Worm (Caenorhabditis elegans) whole organism, young adult: ENCODE measurements around the gene C18A3.10.

Experiments
- B0261.1 ChIP-seq: sonication (generic microtip); optimal IDR thresholded peaks from 2 replicates; lab custom pipeline; 2016; ENCODE audit warnings: mild to moderate bottlenecking, missing genetic modification characterization, moderate library complexity, missing compliant biosample characterization
- B0336.3 ChIP-seq: fragments of 200-800 bp; sonication (Bioruptor generic); IDR thresholded peaks from 2 replicates; pipeline ENCODE4 v1.3.6; 2022; ENCODE audit warnings: missing genetic modification characterization, missing compliant biosample characterization
- F10E7.11 ChIP-seq: sonication (generic microtip); optimal IDR thresholded peaks from 2 replicates; lab custom pipeline; 2017; ENCODE audit warnings: mild to moderate bottlenecking, missing genetic modification characterization, moderate library complexity, missing compliant biosample characterization
- F33H1.4 ChIP-seq: fragments of 200-800 bp; sonication (Bioruptor generic); IDR thresholded peaks from 2 replicates; pipeline ENCODE4 v1.3.6; 2022; ENCODE audit warnings: missing genetic modification reagents, missing genetic modification characterization, missing compliant biosample characterization
- F39B2.1 ChIP-seq: fragments of 200-800 bp; sonication (Bioruptor generic); IDR thresholded peaks from 2 replicates; pipeline ENCODE4 v1.3.6; 2022; ENCODE audit warnings: missing genetic modification reagents, missing genetic modification characterization, missing compliant biosample characterization
- F49E8.2 ChIP-seq: sonication (generic microtip); optimal IDR thresholded peaks from 3 replicates; lab custom pipeline; 2017; ENCODE audit warnings: missing genetic modification characterization, mild to moderate bottlenecking, missing compliant biosample characterization, antibody characterized with exemption, moderate library complexity; ENCODE audit not compliant: insufficient read depth
- F55B11.4 ChIP-seq: sonication (generic microtip); optimal IDR thresholded peaks from 2 replicates; lab custom pipeline; 2016; ENCODE audit warnings: missing compliant biosample characterization, missing genetic modification characterization, borderline replicate concordance; ENCODE audit not compliant: insufficient read depth
- K12H6.12 ChIP-seq: fragments of 200-800 bp; sonication (Bioruptor generic); optimal IDR thresholded peaks from 2 replicates; lab custom pipeline; 2018; ENCODE audit warnings: mild to moderate bottlenecking, missing genetic modification characterization, missing compliant biosample characterization
- Y53F4B.3 ChIP-seq: fragments of 200-800 bp; sonication (Bioruptor generic); IDR thresholded peaks from 2 replicates; pipeline ENCODE4 v1.3.6; 2022; ENCODE audit warnings: missing genetic modification reagents, missing genetic modification characterization, missing compliant biosample characterization
- Y56A3A.18 ChIP-seq: fragments of 200-800 bp; sonication (Bioruptor generic); IDR thresholded peaks from 2 replicates; pipeline ENCODE4 v1.3.6; 2022; ENCODE audit warnings: missing genetic modification reagents, missing genetic modification characterization, missing compliant biosample characterization
- Y67H2A.10 ChIP-seq: fragments of 200-800 bp; sonication (Bioruptor generic); conservative IDR thresholded peaks from 2 replicates; pipeline ENCODE4 v1.3.6; 2022; ENCODE audit warnings: missing genetic modification reagents, missing genetic modification characterization, missing compliant biosample characterization
- akir-1 ChIP-seq: fragments of 200-800 bp; sonication (Bioruptor generic); optimal IDR thresholded peaks from 2 replicates; lab custom pipeline; 2018; ENCODE audit warnings: mild to moderate bottlenecking, missing genetic modification characterization, moderate library complexity, missing compliant biosample characterization
- aptf-2 ChIP-seq: fragments of 200-800 bp; sonication (Bioruptor generic); conservative IDR thresholded peaks from 2 replicates; pipeline ENCODE4 v1.3.6; 2022; ENCODE audit warnings: missing genetic modification reagents, missing genetic modification characterization, missing compliant biosample characterization
- attf-5 ChIP-seq: fragments of 200-800 bp; sonication (Bioruptor generic); optimal IDR thresholded peaks from 2 replicates; lab custom pipeline; 2018; ENCODE audit warnings: mild to moderate bottlenecking, missing genetic modification characterization, missing compliant biosample characterization
- bed-1 ChIP-seq: fragments of 200-800 bp; sonication (Bioruptor generic); IDR thresholded peaks from 2 replicates; pipeline ENCODE4 v1.3.6; 2022; ENCODE audit warnings: missing genetic modification reagents, missing genetic modification characterization, missing compliant biosample characterization
- ccch-3 ChIP-seq: fragments of 200-800 bp; sonication (Bioruptor generic); optimal IDR thresholded peaks from 2 replicates; lab custom pipeline; 2018; ENCODE audit warnings: mild to moderate bottlenecking, missing genetic modification characterization, missing compliant biosample characterization
- ceh-58 ChIP-seq: fragments of 200-800 bp; sonication (Bioruptor generic); IDR thresholded peaks from 2 replicates; pipeline ENCODE4 v1.3.6; 2022; ENCODE audit warnings: missing genetic modification characterization, missing compliant biosample characterization
- ceh-91 ChIP-seq: fragments of 200-800 bp; sonication (Bioruptor generic); IDR thresholded peaks from 2 replicates; pipeline ENCODE4 v1.3.6; 2022; ENCODE audit warnings: missing genetic modification reagents, missing genetic modification characterization, missing compliant biosample characterization
- chd-7 ChIP-seq: sonication (generic microtip); optimal IDR thresholded peaks from 2 replicates; lab custom pipeline; 2016; ENCODE audit warnings: mild to moderate bottlenecking, missing genetic modification characterization, moderate library complexity, missing compliant biosample characterization
- dpff-1 ChIP-seq: sonication (generic microtip); optimal IDR thresholded peaks from 2 replicates; lab custom pipeline; 2017; ENCODE audit warnings: mild to moderate bottlenecking, missing genetic modification characterization, missing compliant biosample characterization
- egl-44 ChIP-seq: fragments of 200-800 bp; sonication (Bioruptor generic); IDR thresholded peaks from 2 replicates; pipeline ENCODE4 v1.3.6; 2022; ENCODE audit warnings: missing genetic modification reagents, missing genetic modification characterization, missing compliant biosample characterization
- ekl-4 ChIP-seq: fragments of 200-800 bp; sonication (Bioruptor generic); IDR thresholded peaks from 2 replicates; pipeline ENCODE4 v1.3.6; 2022; ENCODE audit warnings: missing genetic modification reagents, missing genetic modification characterization, missing compliant biosample characterization
- fkh-3 ChIP-seq: sonication (generic microtip); optimal IDR thresholded peaks from 2 replicates; lab custom pipeline; 2016; ENCODE audit warnings: mild to moderate bottlenecking, missing genetic modification characterization, missing compliant biosample characterization
- him-1 ChIP-seq: sonication (generic microtip); optimal IDR thresholded peaks from 2 replicates; lab custom pipeline; 2016; ENCODE audit warnings: missing genotype, missing genetic modification reagents, missing genetic modification characterization, missing compliant biosample characterization
- hlh-26 ChIP-seq: fragments of 200-800 bp; sonication (Bioruptor generic); conservative IDR thresholded peaks from 2 replicates; pipeline ENCODE4 v1.3.6; 2022; ENCODE audit warnings: missing genetic modification reagents, missing genetic modification characterization, missing compliant biosample characterization
- lag-1 ChIP-seq: fragments of 200-800 bp; sonication (Bioruptor generic); IDR thresholded peaks from 2 replicates; pipeline ENCODE4 v1.3.6; 2022; ENCODE audit warnings: missing genetic modification reagents, missing genetic modification characterization, missing compliant biosample characterization
- lir-1 ChIP-seq: fragments of 200-800 bp; sonication (Bioruptor generic); conservative IDR thresholded peaks from 2 replicates; pipeline ENCODE4 v1.3.6; 2022; ENCODE audit warnings: missing genetic modification reagents, missing genetic modification characterization, missing compliant biosample characterization
- madf-6 ChIP-seq: fragments of 200-800 bp; sonication (Bioruptor generic); IDR thresholded peaks from 2 replicates; pipeline ENCODE4 v1.3.6; 2022; ENCODE audit warnings: missing genetic modification reagents, missing genetic modification characterization, missing compliant biosample characterization
- madf-8 ChIP-seq: fragments of 200-800 bp; sonication (Bioruptor generic); conservative IDR thresholded peaks from 2 replicates; pipeline ENCODE4 v1.3.6; 2022; ENCODE audit warnings: missing genetic modification reagents, missing genetic modification characterization, missing compliant biosample characterization
- nfya-1 ChIP-seq: sonication (generic microtip); optimal IDR thresholded peaks from 2 replicates; lab custom pipeline; 2017; ENCODE audit warnings: antibody characterized with exemption, missing compliant biosample characterization, missing genetic modification characterization, borderline replicate concordance; ENCODE audit not compliant: insufficient read depth
- nhr-120 ChIP-seq: fragments of 200-800 bp; sonication (Bioruptor generic); IDR thresholded peaks from 2 replicates; pipeline ENCODE4 v1.3.6; 2022; ENCODE audit warnings: missing genetic modification characterization, missing compliant biosample characterization
- pbrm-1 ChIP-seq: fragments of 200-800 bp; sonication (Bioruptor generic); IDR thresholded peaks from 2 replicates; pipeline ENCODE4 v1.3.6; 2022; ENCODE audit warnings: missing genetic modification reagents, missing genetic modification characterization, missing compliant biosample characterization
- pha-4 ChIP-seq: fragments of 150-350 bp; sonication (generic microtip); optimal IDR thresholded peaks from 2 replicates; lab custom pipeline; 2014; ENCODE audit warnings: missing biosample characterization, missing genetic modification reagents, missing genetic modification characterization
- rcor-1 ChIP-seq: fragments of 200-800 bp; sonication (Bioruptor generic); IDR thresholded peaks from 2 replicates; pipeline ENCODE4 v1.3.6; 2022; ENCODE audit warnings: missing genetic modification reagents, missing genetic modification characterization, missing compliant biosample characterization
- rec-8 ChIP-seq, 2 experiments: sonication (generic microtip); optimal IDR thresholded peaks; 2 replicates each; lab custom pipeline; 2016; ENCODE audit warnings: mild to moderate bottlenecking in 2 of 2, missing genetic modification characterization in 2 of 2, missing genetic modification reagents in 2 of 2, missing genotype in 2 of 2, missing biosample characterization in 1 of 2, missing compliant biosample characterization in 1 of 2, moderate library complexity in 1 of 2
- rpc-1 ChIP-seq, 2 experiments: fragments of 150-350 bp in 1 of 2; sonication (generic microtip) in 1 of 2; optimal IDR thresholded peaks; 2 replicates each; lab custom pipeline; 2014 to 2018; ENCODE audit warnings: missing biosample characterization in 1 of 2, missing genetic modification characterization in 1 of 2, missing genetic modification reagents in 1 of 2, missing genotype in 1 of 2
- snpc-1.1 ChIP-seq: sonication (generic microtip); optimal IDR thresholded peaks from 2 replicates; lab custom pipeline; 2017; ENCODE audit warnings: missing genetic modification characterization, mild to moderate bottlenecking, missing compliant biosample characterization, antibody characterized with exemption, moderate library complexity, missing genotype, missing genetic modification reagents; ENCODE audit not compliant: insufficient read depth
- snpc-1.3 ChIP-seq: sonication (generic microtip); optimal IDR thresholded peaks from 2 replicates; lab custom pipeline; 2017; ENCODE audit warnings: missing genetic modification characterization, mild to moderate bottlenecking, missing compliant biosample characterization, antibody characterized with exemption, moderate library complexity, missing genotype, missing genetic modification reagents; ENCODE audit not compliant: insufficient read depth
- snpc-3.4 ChIP-seq: sonication (generic microtip); optimal IDR thresholded peaks from 2 replicates; lab custom pipeline; 2017; ENCODE audit warnings: missing genetic modification characterization, mild to moderate bottlenecking, missing compliant biosample characterization, antibody characterized with exemption, moderate library complexity, missing genotype, missing genetic modification reagents
- snpc-4 ChIP-seq, 5 experiments: fragments of 150-350 bp in 1 of 5; sonication (generic microtip) in 4 of 5; optimal IDR thresholded peaks; 2 replicates each; lab custom pipeline; 2014 to 2018; ENCODE audit warnings: missing genetic modification characterization in 5 of 5, missing biosample characterization in 3 of 5, antibody characterized with exemption in 2 of 5, mild to moderate bottlenecking in 2 of 5, missing compliant biosample characterization in 2 of 5, missing genotype in 2 of 5, moderate library complexity in 2 of 5, missing genetic modification reagents in 1 of 5
- tbx-9 ChIP-seq: sonication (generic microtip); optimal IDR thresholded peaks from 2 replicates; lab custom pipeline; 2016; ENCODE audit warnings: borderline replicate concordance, missing genetic modification characterization, inconsistent platforms, missing compliant biosample characterization
- tlf-1 ChIP-seq: fragments of 200-800 bp; sonication (Bioruptor generic); optimal IDR thresholded peaks from 2 replicates; lab custom pipeline; 2018; ENCODE audit warnings: mild to moderate bottlenecking, missing genetic modification characterization, missing compliant biosample characterization
- ztf-6 ChIP-seq: fragments of 200-800 bp; sonication (Bioruptor generic); IDR thresholded peaks from 2 replicates; pipeline ENCODE4 v1.3.6; 2022; ENCODE audit warnings: missing genetic modification reagents, missing genetic modification characterization, missing compliant biosample characterization

Gene C18A3.10

ce11 chrII:5688959-5689358, 26.7 kb downstream of the C18A3.10 start, which contains the start of gene C25H3.11 (continued):
- no peak for TF ChIP-seq rec-8 (tag; optimal IDR thresholded peaks at IDR 0.05; lab: Kevin White, UChicago)
- no peak for TF ChIP-seq snpc-1.1
- TF ChIP-seq pbrm-1 = peak; percentile 7; the same call in 1 of the 2 replicates
- no peak for TF ChIP-seq ztf-6 (GFP tag; lab: Robert Waterston, UW)
- peak; percentile 31 for TF ChIP-seq B0336.3
- TF ChIP-seq hlh-26 (GFP tag; lab: Robert Waterston, UW) = no peak
- no peak for TF ChIP-seq nfya-1 (tag; lab: Kevin White, UChicago)
- TF ChIP-seq snpc-4 (GFP tag; optimal IDR thresholded peaks at IDR 0.05; lab: Kevin White, UChicago) = no peak
- peak in 3 of 4 experiments; percentile 10 to 46 (median 33) for TF ChIP-seq snpc-4 (tag; optimal IDR thresholded peaks at IDR 0.05; lab: Kevin White, UChicago)
- 0 out of 2 replicates have a peak, but pooled peaks have one; percentile 53 for TF ChIP-seq Y56A3A.18 (GFP tag; lab: Robert Waterston, UW)
- no peak for TF ChIP-seq egl-44 (GFP tag; lab: Robert Waterston, UW)
- no peak for TF ChIP-seq lir-1
- no peak for TF ChIP-seq nhr-120
- TF ChIP-seq tlf-1 = peak; percentile 21
- TF ChIP-seq F55B11.4 (tag; lab: Kevin White, UChicago) = no peak
- peak; percentile 12; the same call in 1 of the 2 replicates for TF ChIP-seq madf-6 (GFP tag; lab: Robert Waterston, UW)
- 0 out of 2 replicates have a peak, but pooled peaks have one; percentile 28 for TF ChIP-seq aptf-2 (GFP tag; lab: Robert Waterston, UW)
- TF ChIP-seq rpc-1 (optimal IDR thresholded peaks at IDR 0.05; lab: Kevin White, UChicago) = no peak
- no peak for TF ChIP-seq rpc-1 (tag; optimal IDR thresholded peaks at IDR 0.05; lab: Kevin White, UChicago)
- TF ChIP-seq B0261.1 (tag; lab: Kevin White, UChicago) = no peak
- TF ChIP-seq attf-5 = peak; percentile 79
- TF ChIP-seq tbx-9 = no peak
- TF ChIP-seq ccch-3 (GFP tag; lab: Kevin White, UChicago) = no peak
- no peak for TF ChIP-seq snpc-1.3
- no peak for TF ChIP-seq F49E8.2
- no peak for TF ChIP-seq dpff-1 (tag; lab: Kevin White, UChicago)
- no peak for TF ChIP-seq ceh-58 (GFP tag; lab: Robert Waterston, UW)
- no peak for TF ChIP-seq Y67H2A.10 (GFP tag; lab: Robert Waterston, UW)
- TF ChIP-seq pha-4 = no peak
- no peak for TF ChIP-seq rcor-1 (GFP tag; lab: Robert Waterston, UW)
- no peak for TF ChIP-seq chd-7 (tag; lab: Kevin White, UChicago)

- TF ChIP-seq madf-8 (GFP tag; lab: Robert Waterston, UW) = no peak
- TF ChIP-seq him-1 (tag; lab: Kevin White, UChicago) = no peak
- no peak for TF ChIP-seq F10E7.11 (tag; lab: Kevin White, UChicago)
- no peak for TF ChIP-seq akir-1
- TF ChIP-seq fkh-3 (tag; lab: Kevin White, UChicago) = no peak
- TF ChIP-seq aptf-2 (GFP tag; lab: Robert Waterston, UW) = no peak
Observed at ce11 chrII:5680703-5681102, 34.9 kb downstream of the C18A3.10 start, which contains the start of gene flp-27. Gene flp-27 (plus strand): TSS chrII:5681003.

- TF ChIP-seq F33H1.4 (GFP tag; lab: Robert Waterston, UW) (no peak), Y53F4B.3 (GFP tag; lab: Robert Waterston, UW) (no peak), B0336.3 (no peak), pbrm-1 (no peak), ekl-4 (GFP tag; lab: Robert Waterston, UW) (no peak), lir-1 (no peak), bed-1 (GFP tag; lab: Robert Waterston, UW) (no peak), F39B2.1 (GFP tag; lab: Robert Waterston, UW) (no peak), snpc-3.4 (no peak), ceh-91 (GFP tag; lab: Robert Waterston, UW) (no peak), madf-6 (GFP tag; lab: Robert Waterston, UW) (no peak), lag-1 (no peak), nhr-120 (no peak), rpc-1 (optimal IDR thresholded peaks at IDR 0.05; lab: Kevin White, UChicago) (no peak), rpc-1 (tag; optimal IDR thresholded peaks at IDR 0.05; lab: Kevin White, UChicago) (no peak), K12H6.12 (tag; lab: Kevin White, UChicago) (no peak)
Observed at ce11 chrII:5669580-5669979, 46.1 kb downstream of the C18A3.10 start, which contains the start of gene C25H3.17. Gene C25H3.17 (minus strand): TSS chrII:5669680.
